Worm (Caenorhabditis elegans): ENCODE measurements around the gene snn-1.
A peak's percentile ranks its signal among the peaks of the same experiment; 100 is the strongest.

The snn-1 gene

ce11 chrIV:1857866-1858271 is 43.0 kb upstream of the snn-1 start (continued):
- peak in 1 of 2 experiments; percentile 68 for TF ChIP-seq unc-62 (GFP tag; optimal IDR thresholded peaks at IDR 0.05 in 1 of 2)
- no peak for TF ChIP-seq unc-62 (tag; optimal IDR thresholded peaks at IDR 0.05)
- TF ChIP-seq nhr-28 (tag; optimal IDR thresholded peaks at IDR 0.05) = peak; percentile 88
- TF ChIP-seq aly-2 (tag; optimal IDR thresholded peaks at IDR 0.05) = no peak
- TF ChIP-seq egl-43 (GFP tag; IDR thresholded peaks at IDR 0.05) = no peak
- TF ChIP-seq nhr-41 (GFP tag; IDR thresholded peaks at IDR 0.05) = no peak
- peak; percentile 88 for TF ChIP-seq set-16 (GFP tag; IDR thresholded peaks at IDR 0.05)

ce11 chrIV:1853934-1854438 is 39.1 kb upstream of the snn-1 start:
- TF ChIP-seq nhr-10 (tag; optimal IDR thresholded peaks at IDR 0.05) (no peak), dpl-1 (GFP tag; optimal IDR thresholded peaks at IDR 0.05) (no peak), nhr-237 (tag; optimal IDR thresholded peaks at IDR 0.05) (no peak), lir-3 (tag; optimal IDR thresholded peaks at IDR 0.05) (no peak), dmd-6 (GFP tag; IDR thresholded peaks at IDR 0.05) (0 out of 2 replicates have a peak, but pooled peaks have one; percentile 17), duxl-1 (tag; optimal IDR thresholded peaks at IDR 0.05; ENCODE audit: poor library complexity) (no peak), Y5F2A.4 (GFP tag; optimal IDR thresholded peaks at IDR 0.05) (no peak), T20F7.1 (GFP tag; optimal IDR thresholded peaks at IDR 0.05) (no peak), ama-1 (optimal IDR thresholded peaks at IDR 0.05) (no peak), nhr-28 (tag; optimal IDR thresholded peaks at IDR 0.05) (peak; percentile 39), ZK337.2 (GFP tag; IDR thresholded peaks at IDR 0.05) (no peak), nhr-25 (tag; optimal IDR thresholded peaks at IDR 0.05; ENCODE audit: borderline replicate concordance, insufficient read depth) (peak; percentile 7), mes-2 (tag; optimal IDR thresholded peaks at IDR 0.05; ENCODE audit: poor library complexity, severe bottlenecking) (peak; percentile 28), egl-43 (GFP tag; IDR thresholded peaks at IDR 0.05) (no peak)

- TF ChIP-seq ceh-28 (tag; optimal IDR thresholded peaks at IDR 0.05) (peak; percentile 25), mxl-3 (GFP tag; optimal IDR thresholded peaks at IDR 0.05) (no peak), set-16 (GFP tag; IDR thresholded peaks at IDR 0.05) (peak; percentile 87), arid-1 (GFP tag; conservative IDR thresholded peaks at IDR 0.05) (no peak), madf-5 (GFP tag; IDR thresholded peaks at IDR 0.05) (no peak), lin-38 (GFP tag; IDR thresholded peaks at IDR 0.05) (no peak)
Observed at ce11 chrIV:1847912-1848311, 33.0 kb upstream of the snn-1 start, which contains the start of gene egl-4. egl-4 (plus strand) TSS chrIV:1848071.

- peak; percentile 62 for TF ChIP-seq aha-1 (tag)
- TF ChIP-seq ceh-20 (GFP tag; IDR thresholded peaks at IDR 0.05) = no peak
- no peak for TF ChIP-seq ama-1 (optimal IDR thresholded peaks at IDR 0.05)
Observed at ce11 chrIV:1846451-1846850, 31.5 kb upstream of the snn-1 start.

ce11 chrIV:1845061-1845460 is 30.1 kb upstream of the snn-1 start:
- TF ChIP-seq snpc-4 (tag; optimal IDR thresholded peaks at IDR 0.05) (no peak), dpl-1 (GFP tag; optimal IDR thresholded peaks at IDR 0.05) (no peak), jun-1 (tag; optimal IDR thresholded peaks at IDR 0.05) (no peak), nhr-77 (tag; optimal IDR thresholded peaks at IDR 0.05) (peak; percentile 3), Y75B8A.6 (GFP tag; IDR thresholded peaks at IDR 0.05) (no peak), zfp-2 (tag; optimal IDR thresholded peaks at IDR 0.05) (no peak), dve-1 (tag; optimal IDR thresholded peaks at IDR 0.05; ENCODE audit: insufficient read depth) (peak; percentile 53), zip-2 (tag; optimal IDR thresholded peaks at IDR 0.05) (no peak), Y105C5A.15 (GFP tag; IDR thresholded peaks at IDR 0.05) (no peak), T26A8.4 (GFP tag; IDR thresholded peaks at IDR 0.05) (0 out of 2 replicates have a peak, but pooled peaks have one; percentile 13), lir-3 (tag; optimal IDR thresholded peaks at IDR 0.05) (no peak), egl-27 (tag; optimal IDR thresholded peaks at IDR 0.05) (no peak), mes-2 (tag; optimal IDR thresholded peaks at IDR 0.05; ENCODE audit: poor library complexity, severe bottlenecking) (peak; percentile 41), cey-2 (tag; optimal IDR thresholded peaks at IDR 0.05; ENCODE audit: borderline replicate concordance, insufficient read depth) (no peak), lin-38 (GFP tag; IDR thresholded peaks at IDR 0.05) (0 out of 2 replicates have a peak, but pooled peaks have one; percentile 32), daf-12 (tag; optimal IDR thresholded peaks at IDR 0.05) (no peak), lin-29 (GFP tag; IDR thresholded peaks at IDR 0.05) (no peak), lin-39 (tag; optimal IDR thresholded peaks at IDR 0.05) (no peak), nhr-111 (GFP tag; optimal IDR thresholded peaks at IDR 0.05) (no peak), dmd-9 (GFP tag; IDR thresholded peaks at IDR 0.05) (no peak), ZK546.5 (tag; optimal IDR thresholded peaks at IDR 0.05) (no peak), hmg-1.1 (GFP tag; IDR thresholded peaks at IDR 0.05) (0 out of 2 replicates have a peak, but pooled peaks have one; percentile 29), nhr-28 (tag; optimal IDR thresholded peaks at IDR 0.05) (peak; percentile 86)
